Fruit fly (Drosophila melanogaster) whole organism, prepupa: ENCODE measurements around the gene CG11698.

Experiments used
- Blimp-1 ChIP-seq: fragments of 200-800 bp; sonication (Bioruptor generic); optimal IDR thresholded peaks from 3 replicates; lab custom pipeline; 2017; ENCODE audit warnings: missing biosample characterization, missing genetic modification characterization, mild to moderate bottlenecking, moderate library complexity, missing genetic modification reagents
- CG11294 ChIP-seq: fragments of 200-800 bp; sonication (Bioruptor generic); IDR thresholded peaks from 2 replicates; pipeline ENCODE4 v1.3.6; 2022; ENCODE audit warnings: missing biosample characterization, missing genetic modification characterization
- CG11762 ChIP-seq: fragments of 200-800 bp; sonication (Bioruptor generic); optimal IDR thresholded peaks from 3 replicates; lab custom pipeline; 2016; ENCODE audit warnings: missing biosample characterization, missing genetic modification characterization; ENCODE audit not compliant: insufficient read depth
- CG11902 ChIP-seq: fragments of 200-800 bp; sonication (Bioruptor generic); optimal IDR thresholded peaks from 3 replicates; lab custom pipeline; 2016; ENCODE audit warnings: missing biosample characterization, missing genetic modification characterization
- CG15336 ChIP-seq: fragments of 200-800 bp; sonication (Bioruptor generic); IDR thresholded peaks from 2 replicates; pipeline ENCODE4 v1.3.6; 2022; ENCODE audit warnings: missing biosample characterization, missing genetic modification characterization
- CG1621 ChIP-seq: fragments of 200-800 bp; sonication (Bioruptor generic); optimal IDR thresholded peaks from 3 replicates; lab custom pipeline; 2018; ENCODE audit warnings: missing biosample characterization, mild to moderate bottlenecking, missing genetic modification characterization
- CG3032 ChIP-seq: fragments of 200-800 bp; optimal IDR thresholded peaks from 2 replicates; lab custom pipeline; 2019; ENCODE audit warnings: missing biosample characterization, mild to moderate bottlenecking, missing genetic modification characterization, moderate library complexity
- CG31627 ChIP-seq: fragments of 200-800 bp; sonication (Bioruptor generic); optimal IDR thresholded peaks from 3 replicates; lab custom pipeline; 2016; ENCODE audit warnings: missing biosample characterization, missing genetic modification characterization
- CG34406 ChIP-seq: fragments of 200-800 bp; sonication (Bioruptor generic); optimal IDR thresholded peaks from 3 replicates; lab custom pipeline; 2016; ENCODE audit warnings: missing biosample characterization, missing genetic modification characterization
- CG3919 ChIP-seq: fragments of 200-800 bp; sonication (Bioruptor generic); optimal IDR thresholded peaks from 3 replicates; lab custom pipeline; 2016; ENCODE audit warnings: missing biosample characterization, missing genetic modification characterization
- CG6163 ChIP-seq: fragments of 200-800 bp; sonication (Bioruptor generic); IDR thresholded peaks from 3 replicates; pipeline ENCODE4 v1.3.6; 2022; ENCODE audit warnings: missing biosample characterization, missing genetic modification characterization
- CG6276 ChIP-seq: fragments of 200-800 bp; sonication (Bioruptor generic); optimal IDR thresholded peaks from 2 replicates; lab custom pipeline; 2017; ENCODE audit warnings: missing biosample characterization, mild to moderate bottlenecking, missing genetic modification characterization
- CG6792 ChIP-seq: fragments of 200-800 bp; sonication (Bioruptor generic); optimal IDR thresholded peaks from 3 replicates; lab custom pipeline; 2016; ENCODE audit warnings: missing biosample characterization, missing genetic modification characterization
- CG6854 ChIP-seq: fragments of 200-800 bp; sonication (Bioruptor generic); optimal IDR thresholded peaks from 2 replicates; lab custom pipeline; 2017; ENCODE audit warnings: missing biosample characterization, mild to moderate bottlenecking, missing genetic modification characterization
- CG7368 ChIP-seq: fragments of 200-800 bp; sonication (Bioruptor generic); optimal IDR thresholded peaks from 3 replicates; lab custom pipeline; 2016; ENCODE audit warnings: missing biosample characterization, missing genetic modification characterization
- CG8319 ChIP-seq: fragments of 200-800 bp; sonication (Bioruptor generic); optimal IDR thresholded peaks from 3 replicates; lab custom pipeline; 2016; ENCODE audit warnings: missing biosample characterization, missing genetic modification characterization
- CG9139 ChIP-seq: fragments of 200-800 bp; sonication (Bioruptor generic); optimal IDR thresholded peaks from 3 replicates; lab custom pipeline; 2017; ENCODE audit warnings: missing biosample characterization, mild to moderate bottlenecking, missing genetic modification characterization
- Eip78C ChIP-seq: fragments of 200-800 bp; sonication (Bioruptor generic); peaks from one replicate; lab custom pipeline; 2016; ENCODE audit warnings: missing biosample characterization, missing genetic modification characterization
- Eip93F ChIP-seq: fragments of 200-800 bp; sonication (Bioruptor generic); optimal IDR thresholded peaks from 2 replicates; lab custom pipeline; 2016; ENCODE audit warnings: missing biosample characterization, mild to moderate bottlenecking, missing genetic modification characterization
- Ets21C ChIP-seq: fragments of 200-800 bp; sonication (Bioruptor generic); optimal IDR thresholded peaks from 3 replicates; lab custom pipeline; 2016; ENCODE audit warnings: missing biosample characterization, missing genetic modification characterization
- Ets96B ChIP-seq: fragments of 200-800 bp; optimal IDR thresholded peaks from 2 replicates; lab custom pipeline; 2019; ENCODE audit warnings: missing biosample characterization, mild to moderate bottlenecking, missing genetic modification characterization, moderate library complexity
- Gug ChIP-seq: fragments of 200-800 bp; sonication (Bioruptor generic); IDR thresholded peaks from 2 replicates; pipeline ENCODE4 v1.3.6; 2022; ENCODE audit warnings: missing biosample characterization, missing genetic modification characterization
- Hr39 ChIP-seq: fragments of 200-800 bp; sonication (Bioruptor generic); optimal IDR thresholded peaks from 2 replicates; lab custom pipeline; 2016; ENCODE audit warnings: missing biosample characterization, missing genetic modification characterization
- Lpt ChIP-seq: fragments of 200-800 bp; sonication (Bioruptor generic); optimal IDR thresholded peaks from 3 replicates; lab custom pipeline; 2016; ENCODE audit warnings: missing biosample characterization, missing genetic modification characterization
- Met ChIP-seq: fragments of 200-800 bp; sonication (Bioruptor generic); optimal IDR thresholded peaks from 3 replicates; lab custom pipeline; 2016; ENCODE audit warnings: missing biosample characterization, missing genetic modification characterization
- Smox ChIP-seq: fragments of 200-800 bp; sonication (Bioruptor generic); optimal IDR thresholded peaks from 3 replicates; lab custom pipeline; 2016; ENCODE audit warnings: missing biosample characterization, missing genetic modification characterization
- Sox102F ChIP-seq: fragments of 200-800 bp; sonication (Bioruptor generic); optimal IDR thresholded peaks from 2 replicates; lab custom pipeline; 2016; ENCODE audit warnings: missing biosample characterization, mild to moderate bottlenecking, missing genetic modification characterization
- Sox14 ChIP-seq: fragments of 200-800 bp; sonication (Bioruptor generic); optimal IDR thresholded peaks from 3 replicates; lab custom pipeline; 2016; ENCODE audit warnings: missing biosample characterization, missing genetic modification characterization
- Sox15 ChIP-seq: fragments of 200-800 bp; sonication (Bioruptor generic); optimal IDR thresholded peaks from 3 replicates; lab custom pipeline; 2016; ENCODE audit warnings: missing biosample characterization, missing genetic modification characterization
- cyc ChIP-seq: fragments of 200-800 bp; sonication (Bioruptor generic); optimal IDR thresholded peaks from 3 replicates; lab custom pipeline; 2016; ENCODE audit warnings: missing biosample characterization, missing genetic modification characterization
- eg ChIP-seq: fragments of 200-800 bp; sonication (Bioruptor generic); IDR thresholded peaks from 3 replicates; pipeline ENCODE4 v1.3.6; 2022; ENCODE audit warnings: missing biosample characterization, missing genetic modification characterization
- esn ChIP-seq: fragments of 200-800 bp; sonication (Bioruptor generic); optimal IDR thresholded peaks from 2 replicates; lab custom pipeline; 2016; ENCODE audit warnings: missing biosample characterization, mild to moderate bottlenecking, missing genetic modification characterization, moderate library complexity
- fd59A ChIP-seq: fragments of 200-800 bp; sonication (Bioruptor generic); optimal IDR thresholded peaks from 2 replicates; lab custom pipeline; 2017; ENCODE audit warnings: missing biosample characterization, mild to moderate bottlenecking, missing genetic modification characterization, missing genetic modification reagents
- fkh ChIP-seq: fragments of 200-800 bp; sonication (Bioruptor generic); optimal IDR thresholded peaks from 3 replicates; lab custom pipeline; 2017; ENCODE audit warnings: missing biosample characterization, mild to moderate bottlenecking, missing genetic modification characterization, moderate library complexity
- lz ChIP-seq: fragments of 200-800 bp; sonication (Bioruptor generic); optimal IDR thresholded peaks from 3 replicates; lab custom pipeline; 2016; ENCODE audit warnings: missing biosample characterization, missing genetic modification characterization
- net ChIP-seq: fragments of 200-800 bp; sonication (Bioruptor generic); optimal IDR thresholded peaks from 3 replicates; lab custom pipeline; 2016; ENCODE audit warnings: missing biosample characterization, missing genetic modification characterization
- pdm3 ChIP-seq: fragments of 200-800 bp; sonication (Bioruptor generic); optimal IDR thresholded peaks from 3 replicates; lab custom pipeline; 2016; ENCODE audit warnings: missing biosample characterization, missing genetic modification characterization
- svp ChIP-seq: fragments of 200-800 bp; sonication (Bioruptor generic); peaks from one replicate; lab custom pipeline; 2016; ENCODE audit warnings: missing biosample characterization, missing genetic modification characterization
- topi ChIP-seq: fragments of 200-800 bp; sonication (Bioruptor generic); optimal IDR thresholded peaks from 3 replicates; lab custom pipeline; 2016; ENCODE audit warnings: missing biosample characterization, missing genetic modification characterization

The CG11698 gene

dm6 chr3R:8264302-8265080 lies 47.5 kb upstream of the CG11698 start, which contains the start of the genes RPA1 and Mcm2 (continued):
- TF ChIP-seq CG3032 (tag; lab: Kevin White, UChicago) (peak; percentile 84), fd59A (GFP tag; lab: Kevin White, UChicago) (peak; percentile 57), net (GFP tag; lab: Kevin White, UChicago) (peak; percentile 74), Blimp-1 (GFP tag; lab: Kevin White, UChicago) (peak; percentile 56), Eip93F (GFP tag; lab: Kevin White, UChicago) (peak; percentile 36), fkh (GFP tag; lab: Kevin White, UChicago) (peak; percentile 87), Eip78C (peak; percentile 93), CG1621 (no peak), CG11294 (GFP tag; lab: Robert Waterston, UW) (peak; percentile 76), CG15336 (GFP tag; lab: Robert Waterston, UW) (peak; percentile 76), Gug (GFP tag; lab: Robert Waterston, UW) (peak; percentile 67), CG9139 (GFP tag; lab: Kevin White, UChicago) (peak; percentile 7), CG11902 (GFP tag; lab: Kevin White, UChicago) (peak; percentile 73), CG6792 (GFP tag; lab: Kevin White, UChicago) (peak; percentile 70), esn (GFP tag; lab: Kevin White, UChicago) (peak; percentile 85)

- no peak for TF ChIP-seq Sox15 (GFP tag; lab: Kevin White, UChicago)
- TF ChIP-seq fkh (GFP tag; lab: Kevin White, UChicago), result peak; percentile 94
These were observed 42.2 kb upstream of the CG11698 start, which contains the start of gene CG9630 for dm6 chr3R:8269740-8270139. Gene CG9630, minus strand, starts transcription at chr3R:8269896.

- peak; percentile 62 for TF ChIP-seq Ets21C
- TF ChIP-seq CG3919, result no peak
- TF ChIP-seq cyc, result peak; percentile 74
- peak; percentile 64 for TF ChIP-seq CG31627 (GFP tag; lab: Kevin White, UChicago)
- TF ChIP-seq pdm3 (GFP tag; lab: Kevin White, UChicago), result no peak
- peak; percentile 65 for TF ChIP-seq lz (GFP tag; lab: Kevin White, UChicago)
- TF ChIP-seq CG11762 (GFP tag; lab: Kevin White, UChicago), result no peak
- peak; percentile 68 for TF ChIP-seq Met
- no peak for TF ChIP-seq CG7368 (GFP tag; lab: Kevin White, UChicago)
- peak; percentile 42 for TF ChIP-seq CG34406
- peak; percentile 69 for TF ChIP-seq Hr39
- TF ChIP-seq Sox102F (GFP tag; lab: Kevin White, UChicago), result peak; percentile 75
- no peak for TF ChIP-seq CG6276 (GFP tag; lab: Kevin White, UChicago)
- TF ChIP-seq Eip93F (GFP tag; lab: Kevin White, UChicago), result no peak
- peak; percentile 70 for TF ChIP-seq topi (GFP tag; lab: Kevin White, UChicago)
- TF ChIP-seq Smox, result peak; percentile 73
- peak; percentile 72 for TF ChIP-seq esn (GFP tag; lab: Kevin White, UChicago)
- peak; percentile 100 for TF ChIP-seq svp
- no peak for TF ChIP-seq Sox14
- TF ChIP-seq CG9139 (GFP tag; lab: Kevin White, UChicago), result no peak
- peak; percentile 31 for TF ChIP-seq CG6792 (GFP tag; lab: Kevin White, UChicago)
These were observed 39.3 kb upstream of the CG11698 start for dm6 chr3R:8272573-8273165.

dm6 chr3R:8275031-8275430 lies 37.0 kb upstream of the CG11698 start:
- TF ChIP-seq svp (no peak), Eip78C (no peak), CG3032 (tag; lab: Kevin White, UChicago) (no peak), pdm3 (GFP tag; lab: Kevin White, UChicago) (no peak), CG8319 (no peak), Lpt (GFP tag; lab: Kevin White, UChicago) (no peak), Gug (GFP tag; lab: Robert Waterston, UW) (no peak), CG11902 (GFP tag; lab: Kevin White, UChicago) (no peak), CG34406 (no peak), CG6854 (GFP tag; lab: Kevin White, UChicago) (no peak), CG6163 (GFP tag; lab: Robert Waterston, UW) (no peak), Eip93F (GFP tag; lab: Kevin White, UChicago) (no peak), Blimp-1 (GFP tag; lab: Kevin White, UChicago) (no peak), eg (GFP tag; lab: Robert Waterston, UW) (no peak), CG1621 (no peak), Ets96B (tag; lab: Kevin White, UChicago) (no peak), CG9139 (GFP tag; lab: Kevin White, UChicago) (no peak), CG6792 (GFP tag; lab: Kevin White, UChicago) (no peak)
